Fruit fly (Drosophila melanogaster): ENCODE data around the gene CG8326.

DNA sequence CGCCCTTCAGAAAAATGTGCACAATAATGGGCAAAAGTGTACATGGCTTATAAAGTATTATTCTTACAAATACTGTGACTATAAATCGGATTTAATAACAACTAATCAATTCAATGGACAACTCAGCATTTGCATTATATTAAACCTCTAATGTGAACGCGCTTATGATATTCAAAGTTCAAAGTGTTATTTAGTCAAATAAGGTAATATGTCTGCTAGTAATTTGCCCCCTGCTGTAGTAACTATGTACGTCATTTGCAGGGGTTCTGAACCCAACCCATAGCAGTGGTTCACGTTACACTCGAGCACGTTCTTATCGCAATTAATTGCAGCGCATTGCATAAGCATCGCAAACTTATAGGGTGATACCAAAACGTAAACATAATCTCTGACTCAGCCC lies 41.2 kb downstream of the CG8326 start:
- TF ChIP-seq tj (GFP tag; optimal IDR thresholded peaks at IDR 0.05) (peak; percentile 79), CG11617 (GFP tag; optimal IDR thresholded peaks at IDR 0.05) (peak; percentile 86), CG1620 (GFP tag; optimal IDR thresholded peaks at IDR 0.05) (no peak), CG33017 (tag; optimal IDR thresholded peaks at IDR 0.05) (peak; percentile 70), Hr96 (GFP tag; optimal IDR thresholded peaks at IDR 0.05) (no peak), cnc (optimal IDR thresholded peaks at IDR 0.05) (no peak), CG5204 (GFP tag; optimal IDR thresholded peaks at IDR 0.05) (peak; percentile 8), kay (GFP tag; ENCODE audit: borderline replicate concordance) (peak; percentile 55), Clk (GFP tag; optimal IDR thresholded peaks at IDR 0.05) (no peak), Crg-1 (GFP tag; optimal IDR thresholded peaks at IDR 0.05) (peak; percentile 48), ovo (GFP tag; optimal IDR thresholded peaks at IDR 0.05) (peak; percentile 14), CG7045 (GFP tag; optimal IDR thresholded peaks at IDR 0.05) (peak; percentile 30)
